Fruit fly (Drosophila melanogaster) whole organism, prepupa: ENCODE results near the gene Uch.
A peak's percentile ranks its signal among the peaks of the same experiment; 100 is the strongest.

Experiments used
- Blimp-1 ChIP-seq: fragments of 200-800 bp; sonication (Bioruptor generic); optimal IDR thresholded peaks from 3 replicates; lab custom pipeline; 2017; ENCODE audit warnings: missing biosample characterization, missing genetic modification characterization, mild to moderate bottlenecking, moderate library complexity, missing genetic modification reagents
- CG10631 ChIP-seq: fragments of 200-800 bp; sonication (Bioruptor generic); optimal IDR thresholded peaks from 2 replicates; lab custom pipeline; 2016; ENCODE audit warnings: missing biosample characterization, missing genetic modification characterization
- CG10669 ChIP-seq: fragments of 200-800 bp; sonication (Bioruptor generic); optimal IDR thresholded peaks from 3 replicates; lab custom pipeline; 2018; ENCODE audit warnings: missing biosample characterization, mild to moderate bottlenecking, missing genetic modification characterization, moderate library complexity
- CG11294 ChIP-seq: fragments of 200-800 bp; sonication (Bioruptor generic); IDR thresholded peaks from 2 replicates; pipeline ENCODE4 v1.3.6; 2022; ENCODE audit warnings: missing biosample characterization, missing genetic modification characterization
- CG11762 ChIP-seq: fragments of 200-800 bp; sonication (Bioruptor generic); optimal IDR thresholded peaks from 3 replicates; lab custom pipeline; 2016; ENCODE audit warnings: missing biosample characterization, missing genetic modification characterization; ENCODE audit not compliant: insufficient read depth
- CG1621 ChIP-seq: fragments of 200-800 bp; sonication (Bioruptor generic); optimal IDR thresholded peaks from 3 replicates; lab custom pipeline; 2018; ENCODE audit warnings: missing biosample characterization, mild to moderate bottlenecking, missing genetic modification characterization
- CG16779 ChIP-seq: fragments of 200-800 bp; sonication (Bioruptor generic); optimal IDR thresholded peaks from 3 replicates; lab custom pipeline; 2017; ENCODE audit warnings: missing biosample characterization, mild to moderate bottlenecking, missing genetic modification characterization
- CG3032 ChIP-seq: fragments of 200-800 bp; optimal IDR thresholded peaks from 2 replicates; lab custom pipeline; 2019; ENCODE audit warnings: missing biosample characterization, mild to moderate bottlenecking, missing genetic modification characterization, moderate library complexity
- CG32006 ChIP-seq: fragments of 200-800 bp; sonication (Bioruptor generic); optimal IDR thresholded peaks from 3 replicates; lab custom pipeline; 2017; ENCODE audit warnings: missing biosample characterization, mild to moderate bottlenecking, missing genetic modification characterization
- CG34406 ChIP-seq: fragments of 200-800 bp; sonication (Bioruptor generic); optimal IDR thresholded peaks from 3 replicates; lab custom pipeline; 2016; ENCODE audit warnings: missing biosample characterization, missing genetic modification characterization
- CG3919 ChIP-seq: fragments of 200-800 bp; sonication (Bioruptor generic); optimal IDR thresholded peaks from 3 replicates; lab custom pipeline; 2016; ENCODE audit warnings: missing biosample characterization, missing genetic modification characterization
- CG4318 ChIP-seq: fragments of 200-800 bp; sonication (Bioruptor generic); optimal IDR thresholded peaks from 3 replicates; lab custom pipeline; 2017; ENCODE audit warnings: missing biosample characterization, mild to moderate bottlenecking, missing genetic modification characterization
- CG6276 ChIP-seq: fragments of 200-800 bp; sonication (Bioruptor generic); optimal IDR thresholded peaks from 2 replicates; lab custom pipeline; 2017; ENCODE audit warnings: missing biosample characterization, mild to moderate bottlenecking, missing genetic modification characterization
- CG6792 ChIP-seq: fragments of 200-800 bp; sonication (Bioruptor generic); optimal IDR thresholded peaks from 3 replicates; lab custom pipeline; 2016; ENCODE audit warnings: missing biosample characterization, missing genetic modification characterization
- CG6808 ChIP-seq: fragments of 200-800 bp; sonication (Bioruptor generic); optimal IDR thresholded peaks from 3 replicates; lab custom pipeline; 2017; ENCODE audit warnings: missing biosample characterization, missing genetic modification characterization, mild to moderate bottlenecking, moderate library complexity, missing genetic modification reagents
- CG6854 ChIP-seq: fragments of 200-800 bp; sonication (Bioruptor generic); optimal IDR thresholded peaks from 2 replicates; lab custom pipeline; 2017; ENCODE audit warnings: missing biosample characterization, mild to moderate bottlenecking, missing genetic modification characterization
- CG7368 ChIP-seq: fragments of 200-800 bp; sonication (Bioruptor generic); optimal IDR thresholded peaks from 3 replicates; lab custom pipeline; 2016; ENCODE audit warnings: missing biosample characterization, missing genetic modification characterization
- CG8119 ChIP-seq: fragments of 200-800 bp; sonication (Bioruptor generic); IDR thresholded peaks from 3 replicates; pipeline ENCODE4 v1.3.6; 2022; ENCODE audit warnings: missing biosample characterization, missing genetic modification characterization
- CG8319 ChIP-seq: fragments of 200-800 bp; sonication (Bioruptor generic); optimal IDR thresholded peaks from 3 replicates; lab custom pipeline; 2016; ENCODE audit warnings: missing biosample characterization, missing genetic modification characterization
- CG8632 ChIP-seq: fragments of 200-800 bp; sonication (Bioruptor generic); optimal IDR thresholded peaks from 3 replicates; lab custom pipeline; 2016; ENCODE audit warnings: missing biosample characterization, missing genetic modification characterization
- CG9139 ChIP-seq: fragments of 200-800 bp; sonication (Bioruptor generic); optimal IDR thresholded peaks from 3 replicates; lab custom pipeline; 2017; ENCODE audit warnings: missing biosample characterization, mild to moderate bottlenecking, missing genetic modification characterization
- Eip75B ChIP-seq: fragments of 200-800 bp; sonication (Bioruptor generic); optimal IDR thresholded peaks from 3 replicates; lab custom pipeline; 2016; ENCODE audit warnings: missing biosample characterization, missing genetic modification characterization
- Eip78C ChIP-seq: fragments of 200-800 bp; sonication (Bioruptor generic); peaks from one replicate; lab custom pipeline; 2016; ENCODE audit warnings: missing biosample characterization, missing genetic modification characterization
- Eip93F ChIP-seq: fragments of 200-800 bp; sonication (Bioruptor generic); optimal IDR thresholded peaks from 2 replicates; lab custom pipeline; 2016; ENCODE audit warnings: missing biosample characterization, mild to moderate bottlenecking, missing genetic modification characterization
- Ets21C ChIP-seq: fragments of 200-800 bp; sonication (Bioruptor generic); optimal IDR thresholded peaks from 3 replicates; lab custom pipeline; 2016; ENCODE audit warnings: missing biosample characterization, missing genetic modification characterization
- Ets96B ChIP-seq: fragments of 200-800 bp; optimal IDR thresholded peaks from 2 replicates; lab custom pipeline; 2019; ENCODE audit warnings: missing biosample characterization, mild to moderate bottlenecking, missing genetic modification characterization, moderate library complexity
- Gug ChIP-seq: fragments of 200-800 bp; sonication (Bioruptor generic); IDR thresholded peaks from 2 replicates; pipeline ENCODE4 v1.3.6; 2022; ENCODE audit warnings: missing biosample characterization, missing genetic modification characterization
- Hr4 ChIP-seq: fragments of 200-800 bp; sonication (Bioruptor generic); optimal IDR thresholded peaks from 3 replicates; lab custom pipeline; 2016; ENCODE audit warnings: missing biosample characterization, missing genetic modification characterization
- Lpt ChIP-seq: fragments of 200-800 bp; sonication (Bioruptor generic); optimal IDR thresholded peaks from 3 replicates; lab custom pipeline; 2016; ENCODE audit warnings: missing biosample characterization, missing genetic modification characterization
- Met ChIP-seq: fragments of 200-800 bp; sonication (Bioruptor generic); optimal IDR thresholded peaks from 3 replicates; lab custom pipeline; 2016; ENCODE audit warnings: missing biosample characterization, missing genetic modification characterization
- OdsH ChIP-seq: fragments of 200-800 bp; sonication (Bioruptor generic); optimal IDR thresholded peaks from 3 replicates; lab custom pipeline; 2016; ENCODE audit warnings: missing biosample characterization, missing genetic modification characterization
- Smox ChIP-seq: fragments of 200-800 bp; sonication (Bioruptor generic); optimal IDR thresholded peaks from 3 replicates; lab custom pipeline; 2016; ENCODE audit warnings: missing biosample characterization, missing genetic modification characterization
- Sox102F ChIP-seq: fragments of 200-800 bp; sonication (Bioruptor generic); optimal IDR thresholded peaks from 2 replicates; lab custom pipeline; 2016; ENCODE audit warnings: missing biosample characterization, mild to moderate bottlenecking, missing genetic modification characterization
- Sox14 ChIP-seq: fragments of 200-800 bp; sonication (Bioruptor generic); optimal IDR thresholded peaks from 3 replicates; lab custom pipeline; 2016; ENCODE audit warnings: missing biosample characterization, missing genetic modification characterization
- Sox15 ChIP-seq: fragments of 200-800 bp; sonication (Bioruptor generic); optimal IDR thresholded peaks from 3 replicates; lab custom pipeline; 2016; ENCODE audit warnings: missing biosample characterization, missing genetic modification characterization
- achi ChIP-seq: fragments of 200-800 bp; sonication (Bioruptor generic); optimal IDR thresholded peaks from 3 replicates; lab custom pipeline; 2016; ENCODE audit warnings: missing biosample characterization, missing genetic modification characterization
- acj6 ChIP-seq: fragments of 200-800 bp; sonication (Bioruptor generic); optimal IDR thresholded peaks from 3 replicates; lab custom pipeline; 2016; ENCODE audit warnings: missing biosample characterization, missing genetic modification characterization
- cyc ChIP-seq: fragments of 200-800 bp; sonication (Bioruptor generic); optimal IDR thresholded peaks from 3 replicates; lab custom pipeline; 2016; ENCODE audit warnings: missing biosample characterization, missing genetic modification characterization
- dac ChIP-seq: fragments of 200-800 bp; sonication (Bioruptor generic); optimal IDR thresholded peaks from 2 replicates; lab custom pipeline; 2017; ENCODE audit warnings: missing biosample characterization, mild to moderate bottlenecking, missing genetic modification characterization
- eg ChIP-seq: fragments of 200-800 bp; sonication (Bioruptor generic); IDR thresholded peaks from 3 replicates; pipeline ENCODE4 v1.3.6; 2022; ENCODE audit warnings: missing biosample characterization, missing genetic modification characterization
- esn ChIP-seq: fragments of 200-800 bp; sonication (Bioruptor generic); optimal IDR thresholded peaks from 2 replicates; lab custom pipeline; 2016; ENCODE audit warnings: missing biosample characterization, mild to moderate bottlenecking, missing genetic modification characterization, moderate library complexity
- fd59A ChIP-seq: fragments of 200-800 bp; sonication (Bioruptor generic); optimal IDR thresholded peaks from 2 replicates; lab custom pipeline; 2017; ENCODE audit warnings: missing biosample characterization, mild to moderate bottlenecking, missing genetic modification characterization, missing genetic modification reagents
- fkh ChIP-seq: fragments of 200-800 bp; sonication (Bioruptor generic); optimal IDR thresholded peaks from 3 replicates; lab custom pipeline; 2017; ENCODE audit warnings: missing biosample characterization, mild to moderate bottlenecking, missing genetic modification characterization, moderate library complexity
- lz ChIP-seq: fragments of 200-800 bp; sonication (Bioruptor generic); optimal IDR thresholded peaks from 3 replicates; lab custom pipeline; 2016; ENCODE audit warnings: missing biosample characterization, missing genetic modification characterization
- net ChIP-seq: fragments of 200-800 bp; sonication (Bioruptor generic); optimal IDR thresholded peaks from 3 replicates; lab custom pipeline; 2016; ENCODE audit warnings: missing biosample characterization, missing genetic modification characterization
- pdm3 ChIP-seq: fragments of 200-800 bp; sonication (Bioruptor generic); optimal IDR thresholded peaks from 3 replicates; lab custom pipeline; 2016; ENCODE audit warnings: missing biosample characterization, missing genetic modification characterization
- spab ChIP-seq: fragments of 200-800 bp; sonication (Bioruptor generic); optimal IDR thresholded peaks from 2 replicates; lab custom pipeline; 2017; ENCODE audit warnings: missing biosample characterization, mild to moderate bottlenecking, missing genetic modification characterization, missing genetic modification reagents
- ss ChIP-seq, 2 experiments: fragments of 200-800 bp; sonication (Bioruptor generic); optimal IDR thresholded peaks; 2 replicates in 1 of 2; 3 replicates in 1 of 2; lab custom pipeline; 2017 to 2018; ENCODE audit warnings: mild to moderate bottlenecking in 2 of 2, missing biosample characterization in 2 of 2, missing genetic modification characterization in 2 of 2, moderate library complexity in 1 of 2
- svp ChIP-seq: fragments of 200-800 bp; sonication (Bioruptor generic); peaks from one replicate; lab custom pipeline; 2016; ENCODE audit warnings: missing biosample characterization, missing genetic modification characterization
- vri ChIP-seq: fragments of 200-800 bp; sonication (Bioruptor generic); optimal IDR thresholded peaks from 3 replicates; lab custom pipeline; 2016; ENCODE audit warnings: missing biosample characterization, mild to moderate bottlenecking, missing genetic modification characterization

The Uch gene

DNA sequence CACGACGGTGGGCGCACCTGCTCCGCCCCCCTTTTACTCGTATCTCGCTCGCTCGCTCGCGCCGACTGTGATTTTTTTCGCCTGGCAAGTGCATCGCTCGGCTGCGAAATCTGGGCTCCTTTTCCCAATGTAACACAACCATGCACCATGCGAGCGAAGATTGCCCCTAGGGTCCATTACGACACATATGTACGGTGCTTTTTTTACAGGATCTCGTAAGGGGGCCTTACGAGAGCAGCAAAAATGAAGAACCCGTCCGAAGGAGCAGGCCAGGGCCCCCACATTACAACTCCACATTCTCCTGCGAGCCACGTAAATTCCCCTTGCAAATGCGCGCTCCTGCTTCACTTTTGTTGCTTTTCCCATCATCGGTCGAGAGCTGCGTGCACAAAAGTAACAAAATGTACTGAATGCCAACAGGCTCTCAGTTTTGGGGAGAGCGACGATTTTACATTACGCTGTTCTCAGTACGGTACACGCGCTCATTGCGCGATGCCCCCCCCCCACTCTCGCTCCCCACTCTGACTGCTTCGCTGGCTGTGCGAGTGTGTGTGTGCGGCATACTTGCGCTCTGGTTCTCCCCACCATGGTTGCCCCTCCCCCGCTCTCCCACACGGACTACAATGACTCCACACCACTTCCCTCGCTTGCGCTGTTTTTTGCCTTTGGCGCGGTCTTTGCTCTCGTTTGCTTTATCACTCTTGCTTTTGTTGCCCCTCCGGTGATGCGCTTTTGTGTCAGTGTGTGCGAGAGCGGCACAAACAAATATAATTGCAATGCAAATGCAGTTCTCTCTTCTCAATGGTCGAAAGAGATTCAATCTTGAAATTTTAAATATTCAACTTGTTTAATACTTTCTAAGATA lies 10.9 kb downstream of the Uch start:
- TF ChIP-seq CG6808 (GFP tag; lab: Kevin White, UChicago) = peak; percentile 64
- peak; percentile 4 for TF ChIP-seq lz (GFP tag; lab: Kevin White, UChicago)
- no peak for TF ChIP-seq Eip93F (GFP tag; lab: Kevin White, UChicago)
- no peak; the same call in 1 of the 3 replicates for TF ChIP-seq eg (GFP tag; lab: Robert Waterston, UW)
- TF ChIP-seq OdsH (GFP tag; lab: Kevin White, UChicago) = peak; percentile 25
- TF ChIP-seq Sox14 (GFP tag; lab: Kevin White, UChicago) = peak; percentile 87
- TF ChIP-seq Sox102F (GFP tag; lab: Kevin White, UChicago) = peak; percentile 78
- peak; percentile 64; the same call in 1 of the 3 replicates for TF ChIP-seq CG8119
- peak; percentile 14 for TF ChIP-seq CG10669
- peak; percentile 18 for TF ChIP-seq esn
- TF ChIP-seq CG9139 (GFP tag; lab: Kevin White, UChicago) = peak; percentile 57
- peak; percentile 45 for TF ChIP-seq CG3032
- no peak for TF ChIP-seq CG34406
- TF ChIP-seq Sox15 = no peak
- TF ChIP-seq cyc (GFP tag; lab: Kevin White, UChicago) = no peak
- peak; percentile 66; the same call in 1 of the 2 replicates for TF ChIP-seq Gug (GFP tag; lab: Robert Waterston, UW)
- peak; percentile 62 for TF ChIP-seq CG6276 (GFP tag; lab: Kevin White, UChicago)
- TF ChIP-seq CG3919 = peak; percentile 32
- TF ChIP-seq spab (GFP tag; lab: Kevin White, UChicago) = peak; percentile 10
- peak; percentile 75 for TF ChIP-seq Eip75B (GFP tag; lab: Kevin White, UChicago)
- peak; percentile 40 for TF ChIP-seq CG11762 (GFP tag; lab: Kevin White, UChicago)
- peak; percentile 7 for TF ChIP-seq dac (GFP tag; lab: Kevin White, UChicago)
- TF ChIP-seq Lpt (GFP tag; lab: Kevin White, UChicago) = peak; percentile 92
- TF ChIP-seq fkh (GFP tag; lab: Kevin White, UChicago) = peak; percentile 22
- TF ChIP-seq CG6854 (GFP tag; lab: Kevin White, UChicago) = peak; percentile 87
- peak; percentile 8 for TF ChIP-seq Ets21C (GFP tag; lab: Kevin White, UChicago)
- TF ChIP-seq CG1621 (tag; lab: Kevin White, UChicago) = peak; percentile 57
- peak; percentile 7 for TF ChIP-seq CG10631
- TF ChIP-seq CG6792 (GFP tag; lab: Kevin White, UChicago) = peak; percentile 45
- TF ChIP-seq Hr4 = no peak
- no peak for TF ChIP-seq CG8319 (GFP tag; lab: Kevin White, UChicago)
- TF ChIP-seq CG7368 (GFP tag; lab: Kevin White, UChicago) = peak; percentile 6
- no peak for TF ChIP-seq fd59A (GFP tag; lab: Kevin White, UChicago)
- TF ChIP-seq Blimp-1 (GFP tag; lab: Kevin White, UChicago) = peak; percentile 99
- peak; percentile 90 for TF ChIP-seq Eip78C (GFP tag; lab: Kevin White, UChicago)
- no peak for TF ChIP-seq pdm3 (GFP tag; lab: Kevin White, UChicago)
- TF ChIP-seq CG8632 (GFP tag; lab: Kevin White, UChicago) = no peak
- peak; percentile 86 for TF ChIP-seq svp (GFP tag; lab: Kevin White, UChicago)
- peak; percentile 72 to 90 for TF ChIP-seq ss (GFP tag; optimal IDR thresholded peaks at IDR 0.05; lab: Kevin White, UChicago)
- TF ChIP-seq Smox = no peak
- peak; percentile 66 for TF ChIP-seq Met
- TF ChIP-seq achi (GFP tag; lab: Kevin White, UChicago) = peak; percentile 37
- peak; percentile 39 for TF ChIP-seq CG16779
- peak; percentile 60 for TF ChIP-seq net
- TF ChIP-seq Ets96B (tag; lab: Kevin White, UChicago) = peak; percentile 24
- peak; percentile 24; the same call in 1 of the 2 replicates for TF ChIP-seq CG11294 (GFP tag; lab: Robert Waterston, UW)
- TF ChIP-seq vri (GFP tag; lab: Kevin White, UChicago) = peak; percentile 80
- no peak for TF ChIP-seq CG4318
- peak; percentile 59 for TF ChIP-seq CG32006
- TF ChIP-seq acj6 (GFP tag; lab: Kevin White, UChicago) = peak; percentile 47
